Fruit fly (Drosophila melanogaster): ENCODE measurements around the gene mRpL20.

dm6 chr3L:13062746-13063145, 45.1 kb upstream of the mRpL20 start, which contains the start of gene CG34429:
- TF ChIP-seq tj (GFP tag; optimal IDR thresholded peaks at IDR 0.05): no peak
- no peak for TF ChIP-seq kay (GFP tag; ENCODE audit: borderline replicate concordance)
- no peak for TF ChIP-seq CG12768 (GFP tag; optimal IDR thresholded peaks at IDR 0.05)
- no peak for TF ChIP-seq cic (GFP tag; optimal IDR thresholded peaks at IDR 0.05)
- TF ChIP-seq Clk (GFP tag; optimal IDR thresholded peaks at IDR 0.05): no peak
- TF ChIP-seq toe (GFP tag; optimal IDR thresholded peaks at IDR 0.05): no peak
- TF ChIP-seq bab1 (GFP tag; optimal IDR thresholded peaks at IDR 0.05): no peak
- TF ChIP-seq Crg-1 (GFP tag; optimal IDR thresholded peaks at IDR 0.05): no peak
- no peak for TF ChIP-seq Hr96 (GFP tag; optimal IDR thresholded peaks at IDR 0.05)
- TF ChIP-seq pad (GFP tag; optimal IDR thresholded peaks at IDR 0.05): no peak
- TF ChIP-seq cnc (optimal IDR thresholded peaks at IDR 0.05): no peak

All from whole organism, adult.